Fruit fly (Drosophila melanogaster): ENCODE results near the gene CG4293.

dm6 chrX:542069-542468 is 12.0 kb upstream of the CG4293 start:
- TF ChIP-seq Pif1B (GFP tag; optimal IDR thresholded peaks at IDR 0.05) (no peak), CG34367 (tag; optimal IDR thresholded peaks at IDR 0.05) (no peak), CG17806 (tag; optimal IDR thresholded peaks at IDR 0.05) (no peak), CG8301 (tag; optimal IDR thresholded peaks at IDR 0.05) (no peak), CG8159 (tag; optimal IDR thresholded peaks at IDR 0.05) (no peak), fd96Ca (GFP tag; IDR thresholded peaks at IDR 0.05) (no peak), CG12605 (GFP tag; IDR thresholded peaks at IDR 0.05) (no peak), gl (tag; optimal IDR thresholded peaks at IDR 0.05) (no peak), CG4496 (GFP tag; IDR thresholded peaks at IDR 0.05) (no peak), rn (GFP tag; IDR thresholded peaks at IDR 0.05) (no peak), EcR (GFP tag; optimal IDR thresholded peaks at IDR 0.05) (no peak), CG15710 (tag; optimal IDR thresholded peaks at IDR 0.05) (no peak), D1 (tag; optimal IDR thresholded peaks at IDR 0.05) (no peak)
